Fruit fly (Drosophila melanogaster): ENCODE measurements around the gene CG5418.

The CG5418 gene

DNA sequence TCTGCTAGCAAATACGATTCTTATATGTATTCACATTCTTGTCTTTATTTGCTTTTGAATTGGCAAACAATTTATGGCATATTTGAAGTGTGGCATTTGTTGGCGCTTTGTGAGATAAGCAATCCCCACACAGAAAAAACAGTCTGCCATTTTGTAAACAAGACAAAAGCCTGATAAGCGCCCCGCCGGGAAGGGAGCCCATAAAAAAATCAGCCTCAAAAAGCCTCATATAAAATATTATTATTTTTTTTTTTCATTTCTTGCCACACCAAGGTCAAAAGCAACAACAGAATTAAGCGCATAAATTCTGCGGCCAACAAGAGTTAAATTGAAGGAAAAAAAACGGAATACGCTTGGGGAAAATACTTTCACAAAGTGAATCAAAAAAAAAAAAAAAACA is 22.3 kb upstream of the CG5418 start (continued):
- TF ChIP-seq az2 (GFP tag; optimal IDR thresholded peaks at IDR 0.05) (no peak), Sox100B (GFP tag; optimal IDR thresholded peaks at IDR 0.05) (peak; percentile 9), PHDP (tag; optimal IDR thresholded peaks at IDR 0.05) (peak; percentile 73), trh (GFP tag; optimal IDR thresholded peaks at IDR 0.05) (no peak), chm (GFP tag; IDR thresholded peaks at IDR 0.05) (peak; percentile 27; the same call in 1 of the 2 replicates), odd (GFP tag; optimal IDR thresholded peaks at IDR 0.05) (peak; percentile 42), mam (GFP tag; optimal IDR thresholded peaks at IDR 0.05) (no peak), Hmr (GFP tag; optimal IDR thresholded peaks at IDR 0.05) (peak; percentile 82), CG7786 (GFP tag; optimal IDR thresholded peaks at IDR 0.05) (no peak), lilli (GFP tag; optimal IDR thresholded peaks at IDR 0.05) (peak; percentile 17), CG7987 (GFP tag; optimal IDR thresholded peaks at IDR 0.05) (peak; percentile 82), CG3726 (GFP tag; IDR thresholded peaks at IDR 0.05) (no peak), kni (GFP tag; optimal IDR thresholded peaks at IDR 0.05) (no peak), corto (GFP tag; optimal IDR thresholded peaks at IDR 0.05) (peak; percentile 34), Doc3 (GFP tag; IDR thresholded peaks at IDR 0.05; ENCODE audit: partially characterized antibody) (no peak), CG32532 (GFP tag; IDR thresholded peaks at IDR 0.05) (0 out of 2 replicates have a peak, but pooled peaks have one; percentile 16), p53 (GFP tag; optimal IDR thresholded peaks at IDR 0.05) (no peak), Atf3 (GFP tag; optimal IDR thresholded peaks at IDR 0.05) (no peak), CG13894 (tag; optimal IDR thresholded peaks at IDR 0.05) (peak; percentile 49), CG10274 (GFP tag; optimal IDR thresholded peaks at IDR 0.05) (no peak), Pdp1 (GFP tag; optimal IDR thresholded peaks at IDR 0.05) (peak in 1 of 2 experiments; percentile 39), Meics (GFP tag; optimal IDR thresholded peaks at IDR 0.05) (peak; percentile 56), cg (GFP tag; optimal IDR thresholded peaks at IDR 0.05) (no peak), Ets97D (GFP tag; optimal IDR thresholded peaks at IDR 0.05) (no peak), CG17568 (GFP tag; optimal IDR thresholded peaks at IDR 0.05) (peak; percentile 64), CG12236 (GFP tag; optimal IDR thresholded peaks at IDR 0.05) (peak; percentile 8), Med (GFP tag) (peak; percentile 86), Nf-YC (tag; optimal IDR thresholded peaks at IDR 0.05) (no peak), CG11398 (GFP tag; optimal IDR thresholded peaks at IDR 0.05) (peak; percentile 17), sens (GFP tag) (peak; percentile 15), B-H2 (GFP tag; optimal IDR thresholded peaks at IDR 0.05) (peak; percentile 75), lbe (GFP tag; optimal IDR thresholded peaks at IDR 0.05) (peak; percentile 82), CG12071 (GFP tag; optimal IDR thresholded peaks at IDR 0.05) (peak; percentile 68), Fer2 (tag; optimal IDR thresholded peaks at IDR 0.05) (peak; percentile 10), ERR (GFP tag; optimal IDR thresholded peaks at IDR 0.05) (no peak), Fer3 (tag; optimal IDR thresholded peaks at IDR 0.05) (peak; percentile 59), so (GFP tag; IDR thresholded peaks at IDR 0.05) (no peak), CG12744 (GFP tag; optimal IDR thresholded peaks at IDR 0.05) (no peak), NK7.1 (GFP tag; optimal IDR thresholded peaks at IDR 0.05) (no peak), pum (GFP tag; optimal IDR thresholded peaks at IDR 0.05) (no peak), maf-S (GFP tag; optimal IDR thresholded peaks at IDR 0.05) (no peak), CG10209 (GFP tag; optimal IDR thresholded peaks at IDR 0.05) (peak; percentile 49), CTCF (GFP tag; optimal IDR thresholded peaks at IDR 0.05) (no peak), CG1233 (GFP tag; optimal IDR thresholded peaks at IDR 0.05) (peak; percentile 15), vfl (GFP tag; optimal IDR thresholded peaks at IDR 0.05) (peak; percentile 19), CG6765 (GFP tag; optimal IDR thresholded peaks at IDR 0.05) (no peak), lab (GFP tag; optimal IDR thresholded peaks at IDR 0.05) (peak; percentile 83), CG31365 (tag; optimal IDR thresholded peaks at IDR 0.05) (peak; percentile 5), CG15696 (tag; optimal IDR thresholded peaks at IDR 0.05) (peak; percentile 7), fd3F (GFP tag; optimal IDR thresholded peaks at IDR 0.05) (peak; percentile 27), luna (GFP tag; optimal IDR thresholded peaks at IDR 0.05) (no peak)
